Worm (Caenorhabditis elegans) whole organism, early embryonic: ENCODE data around the gene srh-97.

Experiments used
- B0310.2 ChIP-seq: sonication (generic microtip); optimal IDR thresholded peaks from 2 replicates; lab custom pipeline; 2016; ENCODE audit warnings: mild to moderate bottlenecking, missing genetic modification characterization, missing compliant biosample characterization
- F13C5.2 ChIP-seq: sonication (generic microtip); optimal IDR thresholded peaks from 2 replicates; lab custom pipeline; 2017; ENCODE audit warnings: mild to moderate bottlenecking, missing genetic modification characterization, inconsistent platforms, missing compliant biosample characterization
- aly-1 ChIP-seq: sonication (generic microtip); optimal IDR thresholded peaks from 2 replicates; lab custom pipeline; 2016; ENCODE audit warnings: missing genetic modification characterization, missing compliant biosample characterization
- ama-1 ChIP-seq: fragments of 150-350 bp; optimal IDR thresholded peaks from 2 replicates; lab custom pipeline; 2014
- pes-1 ChIP-seq: fragments of 200-800 bp; sonication (Bioruptor generic); IDR thresholded peaks from 2 replicates; pipeline ENCODE4 v1.3.6; 2022; ENCODE audit warnings: missing genetic modification reagents, missing genetic modification characterization, missing compliant biosample characterization
- tbx-37 ChIP-seq: fragments of 200-800 bp; sonication (Bioruptor generic); conservative IDR thresholded peaks from 2 replicates; pipeline ENCODE4 v1.3.6; 2022; ENCODE audit warnings: missing genetic modification reagents, missing genetic modification characterization, missing compliant biosample characterization

- no peak for TF ChIP-seq ama-1 (lab: Kevin White, UChicago)
- TF ChIP-seq tbx-37, result no peak
- TF ChIP-seq F13C5.2 (tag; lab: Kevin White, UChicago), result no peak
- no peak for TF ChIP-seq B0310.2 (tag; lab: Kevin White, UChicago)
- TF ChIP-seq pes-1 (GFP tag; lab: Robert Waterston, UW), result no peak
- TF ChIP-seq aly-1, result no peak
Measured at ce11 chrV:17019690-17020089, 2.8 kb downstream of the srh-97 start, which contains the start of gene F49H6.17.
